Worm (Caenorhabditis elegans) whole organism, young adult: Measurements from ENCODE around the gene lron-5.
A peak's percentile ranks its signal among the peaks of the same experiment; 100 is the strongest.

Experiments used
- C17E4.6 ChIP-seq: fragments of 200-800 bp; sonication (Bioruptor generic); IDR thresholded peaks from 2 replicates; pipeline ENCODE4 v1.3.6; 2022; ENCODE audit warnings: missing genetic modification reagents, missing genetic modification characterization, missing compliant biosample characterization
- D2030.7 ChIP-seq: fragments of 200-800 bp; sonication (Bioruptor generic); IDR thresholded peaks from 2 replicates; pipeline ENCODE4 v1.3.6; 2022; ENCODE audit warnings: missing genetic modification reagents, missing genetic modification characterization, missing compliant biosample characterization
- F22D6.2 ChIP-seq: sonication (generic microtip); optimal IDR thresholded peaks from 2 replicates; lab custom pipeline; 2016; ENCODE audit warnings: mild to moderate bottlenecking, missing genetic modification characterization, missing compliant biosample characterization
- F39B2.1 ChIP-seq: fragments of 200-800 bp; sonication (Bioruptor generic); IDR thresholded peaks from 2 replicates; pipeline ENCODE4 v1.3.6; 2022; ENCODE audit warnings: missing genetic modification reagents, missing genetic modification characterization, missing compliant biosample characterization
- K11D2.4 ChIP-seq: fragments of 200-800 bp; sonication (Bioruptor generic); IDR thresholded peaks from 2 replicates; pipeline ENCODE4 v1.3.6; 2022; ENCODE audit warnings: missing genetic modification reagents, missing genetic modification characterization, missing compliant biosample characterization
- Y53G8AR.9 ChIP-seq: fragments of 200-800 bp; sonication (Bioruptor generic); conservative IDR thresholded peaks from 2 replicates; pipeline ENCODE4 v1.3.6; 2022; ENCODE audit warnings: missing genetic modification reagents, missing genetic modification characterization, missing compliant biosample characterization
- Y67H2A.10 ChIP-seq: fragments of 200-800 bp; sonication (Bioruptor generic); conservative IDR thresholded peaks from 2 replicates; pipeline ENCODE4 v1.3.6; 2022; ENCODE audit warnings: missing genetic modification reagents, missing genetic modification characterization, missing compliant biosample characterization
- Y79H2A.3 ChIP-seq: fragments of 200-800 bp; sonication (Bioruptor generic); conservative IDR thresholded peaks from 2 replicates; pipeline ENCODE4 v1.3.6; 2022; ENCODE audit warnings: missing genetic modification reagents, missing genetic modification characterization, missing compliant biosample characterization
- aptf-3 ChIP-seq: fragments of 200-800 bp; sonication (Bioruptor generic); IDR thresholded peaks from 2 replicates; pipeline ENCODE4 v1.3.6; 2022; ENCODE audit warnings: missing genetic modification characterization, missing compliant biosample characterization
- athp-1 ChIP-seq: sonication (generic microtip); optimal IDR thresholded peaks from 2 replicates; lab custom pipeline; 2017; ENCODE audit warnings: mild to moderate bottlenecking, missing genetic modification characterization, missing compliant biosample characterization
- attf-5 ChIP-seq: fragments of 200-800 bp; sonication (Bioruptor generic); optimal IDR thresholded peaks from 2 replicates; lab custom pipeline; 2018; ENCODE audit warnings: mild to moderate bottlenecking, missing genetic modification characterization, missing compliant biosample characterization
- attf-6 ChIP-seq: fragments of 200-800 bp; sonication (Bioruptor generic); IDR thresholded peaks from 2 replicates; pipeline ENCODE4 v1.3.6; 2022; ENCODE audit warnings: missing genetic modification reagents, missing genetic modification characterization, missing compliant biosample characterization
- bed-1 ChIP-seq: fragments of 200-800 bp; sonication (Bioruptor generic); IDR thresholded peaks from 2 replicates; pipeline ENCODE4 v1.3.6; 2022; ENCODE audit warnings: missing genetic modification reagents, missing genetic modification characterization, missing compliant biosample characterization
- cebp-1 ChIP-seq, 2 experiments: fragments of 200-800 bp in 1 of 2; sonication (Bioruptor generic) in 1 of 2; sonication (generic microtip) in 1 of 2; IDR thresholded peaks in 1 of 2; optimal IDR thresholded peaks in 1 of 2; 2 replicates each; pipeline versions ENCODE4 v1.3.6 to Lab custom; 2017 to 2022; ENCODE audit warnings: missing compliant biosample characterization in 2 of 2, missing genetic modification characterization in 2 of 2, mild to moderate bottlenecking in 1 of 2, missing genetic modification reagents in 1 of 2, moderate library complexity in 1 of 2
- efl-1 ChIP-seq: fragments of 150-350 bp; optimal IDR thresholded peaks from 2 replicates; lab custom pipeline; 2014; ENCODE audit warnings: missing biosample characterization, missing genetic modification reagents, missing genetic modification characterization
- egl-18 ChIP-seq: fragments of 200-800 bp; sonication (Bioruptor generic); IDR thresholded peaks from 2 replicates; pipeline ENCODE4 v1.3.6; 2022; ENCODE audit warnings: missing genetic modification reagents, missing genetic modification characterization, missing compliant biosample characterization
- egl-44 ChIP-seq: fragments of 200-800 bp; sonication (Bioruptor generic); IDR thresholded peaks from 2 replicates; pipeline ENCODE4 v1.3.6; 2022; ENCODE audit warnings: missing genetic modification reagents, missing genetic modification characterization, missing compliant biosample characterization
- egrh-3 ChIP-seq: fragments of 200-800 bp; sonication (Bioruptor generic); IDR thresholded peaks from 2 replicates; pipeline ENCODE4 v1.3.6; 2022; ENCODE audit warnings: missing genetic modification reagents, missing genetic modification characterization, missing compliant biosample characterization
- ekl-4 ChIP-seq: fragments of 200-800 bp; sonication (Bioruptor generic); IDR thresholded peaks from 2 replicates; pipeline ENCODE4 v1.3.6; 2022; ENCODE audit warnings: missing genetic modification reagents, missing genetic modification characterization, missing compliant biosample characterization
- him-1 ChIP-seq: sonication (generic microtip); optimal IDR thresholded peaks from 2 replicates; lab custom pipeline; 2016; ENCODE audit warnings: missing genotype, missing genetic modification reagents, missing genetic modification characterization, missing compliant biosample characterization
- hmg-1.2 ChIP-seq: fragments of 200-800 bp; sonication (Bioruptor generic); IDR thresholded peaks from 2 replicates; pipeline ENCODE4 v1.3.6; 2022; ENCODE audit warnings: missing genetic modification reagents, missing genetic modification characterization, missing compliant biosample characterization
- hsf-1 ChIP-seq: fragments of 200-800 bp; sonication (Bioruptor generic); IDR thresholded peaks from 2 replicates; pipeline ENCODE4 v1.3.6; 2022; ENCODE audit warnings: missing genetic modification reagents, missing genetic modification characterization, missing compliant biosample characterization
- lag-1 ChIP-seq: fragments of 200-800 bp; sonication (Bioruptor generic); IDR thresholded peaks from 2 replicates; pipeline ENCODE4 v1.3.6; 2022; ENCODE audit warnings: missing genetic modification reagents, missing genetic modification characterization, missing compliant biosample characterization
- let-607 ChIP-seq, 2 experiments: fragments of 200-800 bp in 1 of 2; sonication (Bioruptor generic) in 1 of 2; sonication (generic microtip) in 1 of 2; optimal IDR thresholded peaks; 2 replicates each; lab custom pipeline; 2016 to 2018; ENCODE audit warnings: mild to moderate bottlenecking in 2 of 2, missing compliant biosample characterization in 2 of 2, missing genetic modification characterization in 2 of 2, moderate library complexity in 2 of 2, missing genotype in 1 of 2
- lin-35 ChIP-seq, 3 experiments: fragments of 150-350 bp in 2 of 3; sonication (generic microtip) in 1 of 3; optimal IDR thresholded peaks; 2 replicates each; lab custom pipeline; 2014 to 2018; ENCODE audit warnings: missing biosample characterization in 3 of 3, missing genetic modification characterization in 3 of 3, missing genetic modification reagents in 3 of 3
- lin-40 ChIP-seq: sonication (generic microtip); optimal IDR thresholded peaks from 2 replicates; lab custom pipeline; 2016; ENCODE audit warnings: missing genetic modification characterization, mild to moderate bottlenecking, missing compliant biosample characterization, missing genotype, missing genetic modification reagents
- lir-1 ChIP-seq: fragments of 200-800 bp; sonication (Bioruptor generic); conservative IDR thresholded peaks from 2 replicates; pipeline ENCODE4 v1.3.6; 2022; ENCODE audit warnings: missing genetic modification reagents, missing genetic modification characterization, missing compliant biosample characterization
- madf-3 ChIP-seq: fragments of 200-800 bp; sonication (Bioruptor generic); IDR thresholded peaks from 2 replicates; pipeline ENCODE4 v1.3.6; 2022; ENCODE audit warnings: missing genetic modification reagents, missing genetic modification characterization, missing compliant biosample characterization
- madf-8 ChIP-seq: fragments of 200-800 bp; sonication (Bioruptor generic); conservative IDR thresholded peaks from 2 replicates; pipeline ENCODE4 v1.3.6; 2022; ENCODE audit warnings: missing genetic modification reagents, missing genetic modification characterization, missing compliant biosample characterization
- nfya-2 ChIP-seq: fragments of 200-800 bp; sonication (Bioruptor generic); IDR thresholded peaks from 2 replicates; pipeline ENCODE4 v1.3.6; 2022; ENCODE audit warnings: missing genetic modification reagents, missing genetic modification characterization, missing compliant biosample characterization
- nfyb-1 ChIP-seq: fragments of 200-800 bp; sonication (Bioruptor generic); IDR thresholded peaks from 2 replicates; pipeline ENCODE4 v1.3.6; 2022; ENCODE audit warnings: missing genetic modification reagents, missing genetic modification characterization, missing compliant biosample characterization
- repo-1 ChIP-seq: sonication (generic microtip); optimal IDR thresholded peaks from 2 replicates; lab custom pipeline; 2017; ENCODE audit warnings: mild to moderate bottlenecking, missing genetic modification characterization, missing compliant biosample characterization
- sdz-38 ChIP-seq: sonication (generic microtip); optimal IDR thresholded peaks from 2 replicates; lab custom pipeline; 2016; ENCODE audit warnings: missing genotype, missing genetic modification characterization, missing compliant biosample characterization
- snpc-4 ChIP-seq, 5 experiments: fragments of 150-350 bp in 1 of 5; sonication (generic microtip) in 4 of 5; optimal IDR thresholded peaks; 2 replicates each; lab custom pipeline; 2014 to 2018; ENCODE audit warnings: missing genetic modification characterization in 5 of 5, missing biosample characterization in 3 of 5, antibody characterized with exemption in 2 of 5, mild to moderate bottlenecking in 2 of 5, missing compliant biosample characterization in 2 of 5, missing genotype in 2 of 5, moderate library complexity in 2 of 5, missing genetic modification reagents in 1 of 5
- somi-1 ChIP-seq: fragments of 200-800 bp; sonication (Bioruptor generic); optimal IDR thresholded peaks from 2 replicates; lab custom pipeline; 2018; ENCODE audit warnings: mild to moderate bottlenecking, missing genetic modification characterization, missing compliant biosample characterization
- unc-130 ChIP-seq: sonication (generic microtip); optimal IDR thresholded peaks from 2 replicates; lab custom pipeline; 2016; ENCODE audit warnings: missing genetic modification reagents, missing genetic modification characterization, missing compliant biosample characterization
- ztf-18 ChIP-seq: sonication (generic microtip); optimal IDR thresholded peaks from 2 replicates; lab custom pipeline; 2016; ENCODE audit warnings: missing genotype, mild to moderate bottlenecking, missing genetic modification characterization, missing compliant biosample characterization
- ztf-6 ChIP-seq: fragments of 200-800 bp; sonication (Bioruptor generic); IDR thresholded peaks from 2 replicates; pipeline ENCODE4 v1.3.6; 2022; ENCODE audit warnings: missing genetic modification reagents, missing genetic modification characterization, missing compliant biosample characterization

The lron-5 gene

DNA sequence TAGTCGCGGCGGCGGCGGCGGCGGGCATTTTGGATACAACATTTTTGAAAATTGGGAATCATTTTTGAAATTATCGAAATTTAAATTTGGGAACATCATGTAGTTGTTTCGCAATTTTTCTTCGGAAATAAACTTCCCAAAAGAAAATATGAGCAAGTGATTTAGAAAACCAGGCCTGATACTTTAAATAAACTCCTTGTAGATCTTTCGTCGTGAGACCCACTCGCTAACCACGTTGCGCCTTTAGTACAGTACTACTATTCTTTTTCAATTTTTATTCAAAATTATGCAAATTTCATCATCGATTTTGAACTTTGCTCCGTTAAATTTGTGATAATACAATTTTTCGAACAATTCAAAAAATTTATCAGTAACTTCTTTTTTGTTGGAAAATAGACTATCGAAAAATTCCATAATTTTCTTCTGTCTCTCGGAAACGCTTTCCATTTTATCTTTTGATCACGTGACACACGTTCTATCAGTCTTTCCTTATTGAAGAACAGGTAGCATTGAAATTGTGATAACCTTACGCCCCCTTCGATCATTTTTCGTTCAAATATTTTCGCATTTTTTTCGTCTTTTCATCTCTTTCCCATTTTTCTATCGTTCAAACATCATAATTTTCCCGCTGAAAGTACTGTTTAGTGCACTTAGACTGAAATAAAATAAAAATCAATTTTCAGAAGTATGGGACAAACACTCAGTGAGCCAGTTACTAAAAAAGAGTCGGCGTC is 27.1 kb downstream of the lron-5 start, which contains the start of gene ppm-2 (continued):
- TF ChIP-seq egl-18 (GFP tag; lab: Robert Waterston, UW), result no peak
- TF ChIP-seq him-1 (tag; lab: Kevin White, UChicago), result peak; percentile 54
- TF ChIP-seq hsf-1 (GFP tag; lab: Robert Waterston, UW), result no peak

DNA sequence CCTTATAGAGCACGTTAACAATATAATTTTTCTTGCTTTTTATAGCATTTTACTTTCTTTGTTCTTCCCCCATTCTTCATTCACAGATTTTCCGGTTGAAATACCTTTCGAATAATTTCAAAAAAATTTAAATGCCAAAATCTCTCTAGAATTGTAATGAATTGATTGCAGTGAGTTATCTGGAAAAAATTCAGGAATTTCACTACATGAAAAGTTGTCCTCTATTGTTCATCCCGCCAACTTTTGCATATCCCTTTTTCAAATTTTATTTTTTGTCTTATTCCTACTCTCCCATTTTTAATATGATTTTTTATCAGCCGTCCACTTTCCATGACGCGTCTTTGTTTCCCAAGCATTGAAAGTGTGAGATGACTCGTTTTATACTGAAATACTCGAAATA is 30.5 kb downstream of the lron-5 start:
- peak; percentile 17 for TF ChIP-seq athp-1 (tag; lab: Kevin White, UChicago)
- no peak for TF ChIP-seq lag-1
- TF ChIP-seq Y53G8AR.9, result peak; percentile 73; the same call in 1 of the 2 replicates
- TF ChIP-seq C17E4.6 (GFP tag; lab: Robert Waterston, UW), result no peak
- no peak for TF ChIP-seq nfya-2 (GFP tag; lab: Robert Waterston, UW)
- TF ChIP-seq Y79H2A.3 (GFP tag; lab: Robert Waterston, UW), result 0 out of 2 replicates have a peak, but pooled peaks have one; percentile 34
- TF ChIP-seq madf-8, result no peak
- no peak for TF ChIP-seq ztf-18 (tag; lab: Kevin White, UChicago)
- 0 out of 2 replicates have a peak, but pooled peaks have one; percentile 65 for TF ChIP-seq madf-3 (GFP tag; lab: Robert Waterston, UW)
- 0 out of 2 replicates have a peak, but pooled peaks have one; percentile 16 for TF ChIP-seq cebp-1 (GFP tag; IDR thresholded peaks at IDR 0.05; lab: Robert Waterston, UW)
- peak; percentile 39 for TF ChIP-seq cebp-1 (tag; optimal IDR thresholded peaks at IDR 0.05; lab: Kevin White, UChicago)
- TF ChIP-seq sdz-38 (tag; lab: Kevin White, UChicago), result no peak
- TF ChIP-seq bed-1, result 0 out of 2 replicates have a peak, but pooled peaks have one; percentile 4

- TF ChIP-seq aptf-3 (GFP tag; lab: Robert Waterston, UW) (0 out of 2 replicates have a peak, but pooled peaks have one; percentile 50), lin-35 (GFP tag; optimal IDR thresholded peaks at IDR 0.05; lab: Kevin White, UChicago) (peak in 1 of 3 experiments; percentile 69), snpc-4 (GFP tag; optimal IDR thresholded peaks at IDR 0.05; lab: Kevin White, UChicago) (no peak), snpc-4 (tag; optimal IDR thresholded peaks at IDR 0.05; lab: Kevin White, UChicago) (no peak), egrh-3 (GFP tag; lab: Robert Waterston, UW) (no peak), F22D6.2 (tag; lab: Kevin White, UChicago) (no peak), nfyb-1 (GFP tag; lab: Robert Waterston, UW) (peak; percentile 75), egl-18 (GFP tag; lab: Robert Waterston, UW) (0 out of 2 replicates have a peak, but pooled peaks have one; percentile 28), D2030.7 (no peak), hmg-1.2 (GFP tag; lab: Robert Waterston, UW) (0 out of 2 replicates have a peak, but pooled peaks have one; percentile 9), athp-1 (tag; lab: Kevin White, UChicago) (peak; percentile 13), ekl-4 (GFP tag; lab: Robert Waterston, UW) (peak; percentile 61; the same call in 1 of the 2 replicates), ztf-6 (GFP tag; lab: Robert Waterston, UW) (peak; percentile 55; the same call in 1 of the 2 replicates), attf-6 (GFP tag; lab: Robert Waterston, UW) (no peak), Y53G8AR.9 (0 out of 2 replicates have a peak, but pooled peaks have one; percentile 61), lir-1 (GFP tag; lab: Robert Waterston, UW) (peak; percentile 8; the same call in 1 of the 2 replicates), lin-40 (peak; percentile 6), Y67H2A.10 (GFP tag; lab: Robert Waterston, UW) (no peak), cebp-1 (GFP tag; IDR thresholded peaks at IDR 0.05; lab: Robert Waterston, UW) (no peak), cebp-1 (tag; optimal IDR thresholded peaks at IDR 0.05; lab: Kevin White, UChicago) (peak; percentile 48), efl-1 (GFP tag; lab: Kevin White, UChicago) (no peak), egl-44 (GFP tag; lab: Robert Waterston, UW) (0 out of 2 replicates have a peak, but pooled peaks have one; percentile 18), attf-5 (no peak), madf-3 (GFP tag; lab: Robert Waterston, UW) (no peak; the same call in 1 of the 2 replicates), repo-1 (tag; lab: Kevin White, UChicago) (peak; percentile 57), let-607 (tag; optimal IDR thresholded peaks at IDR 0.05; lab: Kevin White, UChicago) (peak in 1 of 2 experiments; percentile 34), K11D2.4 (GFP tag; lab: Robert Waterston, UW) (peak; percentile 48; the same call in 1 of the 2 replicates), nfya-2 (GFP tag; lab: Robert Waterston, UW) (peak; percentile 17; the same call in 1 of the 2 replicates), F39B2.1 (no peak), somi-1 (GFP tag; lab: Kevin White, UChicago) (no peak), unc-130 (GFP tag; lab: Kevin White, UChicago) (no peak)
Measured at ce11 chrIII:4653912-4654311, 31.1 kb downstream of the lron-5 start.
